Worm (Caenorhabditis elegans) whole organism, L4 larva: Measurements from ENCODE around the gene rps-18.

Experiments
- D1046.2 ChIP-seq: fragments of 200-800 bp; sonication (Bioruptor generic); IDR thresholded peaks from 2 replicates; pipeline ENCODE4 v1.3.6; 2022; ENCODE audit warnings: missing genetic modification characterization, missing compliant biosample characterization
- F10B5.3 ChIP-seq: sonication (generic microtip); optimal IDR thresholded peaks from 2 replicates; lab custom pipeline; 2016; ENCODE audit warnings: mild to moderate bottlenecking, missing genetic modification characterization, missing compliant biosample characterization
- F44E2.7 ChIP-seq: fragments of 200-800 bp; sonication (Bioruptor generic); IDR thresholded peaks from 2 replicates; pipeline ENCODE4 v2.1.2; 2022; ENCODE audit warnings: missing genetic modification characterization, missing compliant biosample characterization
- F49E8.2 ChIP-seq: sonication (generic microtip); optimal IDR thresholded peaks from 2 replicates; lab custom pipeline; 2016; ENCODE audit warnings: missing compliant biosample characterization, mild to moderate bottlenecking, missing genetic modification characterization, borderline replicate concordance
- R02D3.7 ChIP-seq: fragments of 150-350 bp; sonication (generic microtip); optimal IDR thresholded peaks from 3 replicates; lab custom pipeline; 2014; ENCODE audit warnings: missing biosample characterization, missing genetic modification characterization
- T26A8.4 ChIP-seq: fragments of 200-800 bp; sonication (Bioruptor generic); IDR thresholded peaks from 2 replicates; pipeline ENCODE4 v1.3.6; 2022; ENCODE audit warnings: missing genetic modification characterization, missing compliant biosample characterization
- Y105C5A.15 ChIP-seq: fragments of 200-800 bp; sonication (Bioruptor generic); IDR thresholded peaks from 2 replicates; pipeline ENCODE4 v1.3.6; 2022; ENCODE audit warnings: missing genetic modification characterization, missing compliant biosample characterization
- Y48G9A.11 ChIP-seq: fragments of 200-800 bp; sonication (Bioruptor generic); IDR thresholded peaks from 2 replicates; pipeline ENCODE4 v1.3.6; 2022; ENCODE audit warnings: missing genetic modification reagents, missing genetic modification characterization, missing compliant biosample characterization
- aha-1 ChIP-seq: fragments of 150-350 bp; peaks from one replicate; lab custom pipeline; 2014; ENCODE audit warnings: missing biosample characterization, missing genetic modification characterization
- aly-2 ChIP-seq: sonication (generic microtip); optimal IDR thresholded peaks from 2 replicates; lab custom pipeline; 2018; ENCODE audit warnings: missing biosample characterization, missing genetic modification characterization
- ama-1 ChIP-seq: fragments of 150-350 bp; optimal IDR thresholded peaks from 2 replicates; lab custom pipeline; 2014; ENCODE audit warnings: inconsistent platforms, mixed read lengths
- daf-12 ChIP-seq: fragments of 150-350 bp; optimal IDR thresholded peaks from 2 replicates; lab custom pipeline; 2014; ENCODE audit warnings: missing biosample characterization, missing genetic modification reagents, missing genetic modification characterization
- daf-16 ChIP-seq, 3 experiments: sonication (generic microtip); optimal IDR thresholded peaks; 2 replicates each; lab custom pipeline; 2016 to 2017; ENCODE audit warnings: missing genetic modification characterization in 3 of 3, missing genetic modification reagents in 3 of 3, mild to moderate bottlenecking in 2 of 3, missing compliant biosample characterization in 2 of 3, missing biosample characterization in 1 of 3, moderate library complexity in 1 of 3
- daf-19 ChIP-seq: fragments of 200-800 bp; sonication (Bioruptor generic); conservative IDR thresholded peaks from 2 replicates; pipeline ENCODE4 v1.3.6; 2022; ENCODE audit warnings: missing genetic modification characterization, missing compliant biosample characterization
- dmd-6 ChIP-seq: fragments of 200-800 bp; sonication (Bioruptor generic); IDR thresholded peaks from 2 replicates; pipeline ENCODE4 v1.3.6; 2022; ENCODE audit warnings: missing genetic modification reagents, missing genetic modification characterization, missing compliant biosample characterization
- dmd-8 ChIP-seq: fragments of 200-800 bp; sonication (Bioruptor generic); IDR thresholded peaks from 2 replicates; pipeline ENCODE4 v1.3.6; 2022; ENCODE audit warnings: missing genetic modification characterization, missing compliant biosample characterization
- dmd-9 ChIP-seq: fragments of 200-800 bp; sonication (Bioruptor generic); IDR thresholded peaks from 2 replicates; pipeline ENCODE4 v1.3.6; 2022; ENCODE audit warnings: missing genetic modification reagents, missing genetic modification characterization, missing compliant biosample characterization
- dve-1 ChIP-seq: sonication (generic microtip); optimal IDR thresholded peaks from 2 replicates; lab custom pipeline; 2017; ENCODE audit warnings: antibody characterized with exemption, mild to moderate bottlenecking, missing genetic modification characterization, missing compliant biosample characterization; ENCODE audit not compliant: insufficient read depth
- gei-8 ChIP-seq: fragments of 200-800 bp; sonication (Bioruptor generic); optimal IDR thresholded peaks from 2 replicates; lab custom pipeline; 2018; ENCODE audit warnings: mild to moderate bottlenecking, missing genetic modification characterization, missing compliant biosample characterization
- hif-1 ChIP-seq, 2 experiments: sonication (generic microtip); optimal IDR thresholded peaks; 2 replicates each; lab custom pipeline; 2016 to 2017; ENCODE audit warnings: missing compliant biosample characterization in 2 of 2, missing genetic modification characterization in 2 of 2, missing genetic modification reagents in 2 of 2, missing genotype in 2 of 2, mild to moderate bottlenecking in 1 of 2
- hlh-30 ChIP-seq: sonication (generic microtip); optimal IDR thresholded peaks from 2 replicates; lab custom pipeline; 2017; ENCODE audit warnings: antibody characterized with exemption, mild to moderate bottlenecking, missing genetic modification characterization, missing compliant biosample characterization; ENCODE audit not compliant: insufficient read depth
- hmg-1.1 ChIP-seq: fragments of 200-800 bp; sonication (Bioruptor generic); IDR thresholded peaks from 2 replicates; pipeline ENCODE4 v1.3.6; 2022; ENCODE audit warnings: missing genetic modification reagents, missing genetic modification characterization, missing compliant biosample characterization
- lin-13 ChIP-seq: fragments of 150-350 bp; optimal IDR thresholded peaks from 2 replicates; lab custom pipeline; 2014; ENCODE audit warnings: missing biosample characterization, missing genetic modification reagents, missing genetic modification characterization
- lin-29 ChIP-seq: fragments of 200-800 bp; sonication (Bioruptor generic); IDR thresholded peaks from 2 replicates; pipeline ENCODE4 v1.3.6; 2022; ENCODE audit warnings: missing genetic modification reagents, missing genetic modification characterization, missing compliant biosample characterization
- lsy-2 ChIP-seq, 2 experiments: fragments of 150-350 bp in 1 of 2; sonication (generic microtip) in 1 of 2; optimal IDR thresholded peaks; 2 replicates each; lab custom pipeline; 2014 to 2017; ENCODE audit warnings: missing biosample characterization in 2 of 2, missing genetic modification characterization in 2 of 2
- mdl-1 ChIP-seq, 2 experiments: fragments of 150-350 bp in 1 of 2; sonication (generic microtip) in 1 of 2; optimal IDR thresholded peaks; 2 replicates each; lab custom pipeline; 2014 to 2017; ENCODE audit warnings: missing biosample characterization in 2 of 2, missing genetic modification characterization in 2 of 2
- nhr-10 ChIP-seq: fragments of 150-350 bp; optimal IDR thresholded peaks from 2 replicates; lab custom pipeline; 2014; ENCODE audit warnings: missing biosample characterization, missing genetic modification characterization
- nhr-42 ChIP-seq: fragments of 200-800 bp; sonication (Bioruptor generic); IDR thresholded peaks from 2 replicates; pipeline ENCODE4 v1.3.6; 2022; ENCODE audit warnings: missing genetic modification characterization, missing compliant biosample characterization
- php-3 ChIP-seq: fragments of 200-800 bp; sonication (Bioruptor generic); IDR thresholded peaks from 2 replicates; pipeline ENCODE4 v1.3.6; 2022; ENCODE audit warnings: missing genetic modification reagents, missing genetic modification characterization, missing compliant biosample characterization
- rbr-2 ChIP-seq: sonication (generic microtip); optimal IDR thresholded peaks from 2 replicates; lab custom pipeline; 2016; ENCODE audit warnings: missing genotype, missing genetic modification characterization, missing compliant biosample characterization
- set-16 ChIP-seq: fragments of 200-800 bp; sonication (Bioruptor generic); IDR thresholded peaks from 2 replicates; pipeline ENCODE4 v1.3.6; 2022; ENCODE audit warnings: missing genetic modification reagents, missing genetic modification characterization, missing compliant biosample characterization
- snpc-4 ChIP-seq: fragments of 150-350 bp; optimal IDR thresholded peaks from 2 replicates; lab custom pipeline; 2014; ENCODE audit warnings: missing biosample characterization, missing genetic modification characterization
- spr-1 ChIP-seq: sonication (generic microtip); optimal IDR thresholded peaks from 2 replicates; lab custom pipeline; 2016; ENCODE audit warnings: mild to moderate bottlenecking, missing genetic modification characterization, missing compliant biosample characterization
- spr-3 ChIP-seq: fragments of 200-800 bp; sonication (Bioruptor generic); optimal IDR thresholded peaks from 2 replicates; lab custom pipeline; 2018; ENCODE audit warnings: mild to moderate bottlenecking, missing genetic modification characterization, missing compliant biosample characterization
- tra-1 ChIP-seq: fragments of 200-800 bp; sonication (Bioruptor generic); IDR thresholded peaks from 2 replicates; pipeline ENCODE4 v1.3.6; 2022; ENCODE audit warnings: missing genetic modification reagents, missing genetic modification characterization, missing compliant biosample characterization
- unc-62 ChIP-seq, 3 experiments: fragments of 150-350 bp in 1 of 3; sonication (generic microtip); optimal IDR thresholded peaks in 2 of 3; peaks in 1 of 3; 1 replicate in 1 of 3; 2 replicates in 2 of 3; lab custom pipeline; 2014 to 2017; ENCODE audit warnings: missing biosample characterization in 3 of 3, missing genetic modification characterization in 3 of 3, missing genetic modification reagents in 3 of 3, missing genotype in 1 of 3
- zip-11 ChIP-seq: fragments of 200-800 bp; sonication (Bioruptor generic); IDR thresholded peaks from 2 replicates; pipeline ENCODE4 v1.3.6; 2022; ENCODE audit warnings: missing genetic modification characterization, missing compliant biosample characterization
- zip-2 ChIP-seq: fragments of 150-350 bp; optimal IDR thresholded peaks from 2 replicates; lab custom pipeline; 2014; ENCODE audit warnings: missing biosample characterization, missing genetic modification characterization
- ztf-11 ChIP-seq: fragments of 150-350 bp; optimal IDR thresholded peaks from 2 replicates; lab custom pipeline; 2014; ENCODE audit warnings: missing biosample characterization, missing genetic modification characterization
- ztf-7 ChIP-seq: fragments of 150-350 bp; optimal IDR thresholded peaks from 2 replicates; lab custom pipeline; 2014; ENCODE audit warnings: missing biosample characterization, missing genetic modification characterization

rps-18 gene

DNA sequence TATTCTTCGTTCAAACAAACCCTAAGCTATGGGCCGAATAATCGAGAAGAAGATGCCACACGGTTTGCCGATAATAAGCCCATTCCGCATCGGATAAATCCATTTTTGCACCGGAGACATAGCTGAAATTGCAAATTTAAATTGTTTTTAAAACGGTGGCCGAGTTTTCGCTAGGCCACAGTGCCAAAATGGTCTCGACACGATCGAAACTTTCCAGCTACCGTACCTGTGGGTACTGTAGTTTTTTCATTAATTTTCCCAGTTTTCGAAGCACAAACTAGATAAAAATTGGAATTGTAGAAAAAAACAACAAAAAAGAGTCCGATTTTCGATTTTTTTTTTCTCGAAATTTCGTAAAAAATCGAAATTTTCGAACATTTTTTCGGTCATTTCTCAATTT lies 2.7 kb downstream of the rps-18 start:
- TF ChIP-seq hmg-1.1 (GFP tag; lab: Robert Waterston, UW): no peak
- TF ChIP-seq ama-1 (lab: Kevin White, UChicago): no peak
- TF ChIP-seq gei-8 (GFP tag; lab: Kevin White, UChicago): no peak
- no peak for TF ChIP-seq lin-13
- TF ChIP-seq hlh-30: no peak
- TF ChIP-seq F10B5.3 (tag; lab: Kevin White, UChicago): no peak
- no peak for TF ChIP-seq daf-16 (GFP tag; optimal IDR thresholded peaks at IDR 0.05; lab: Kevin White, UChicago)
- TF ChIP-seq daf-16 (tag; optimal IDR thresholded peaks at IDR 0.05; lab: Kevin White, UChicago): no peak
- peak in 1 of 2 experiments; percentile 72 for TF ChIP-seq unc-62 (GFP tag; optimal IDR thresholded peaks at IDR 0.05 in 1 of 2; lab: Kevin White, UChicago)
- no peak for TF ChIP-seq unc-62 (tag; optimal IDR thresholded peaks at IDR 0.05; lab: Kevin White, UChicago)
- TF ChIP-seq D1046.2: no peak

DNA sequence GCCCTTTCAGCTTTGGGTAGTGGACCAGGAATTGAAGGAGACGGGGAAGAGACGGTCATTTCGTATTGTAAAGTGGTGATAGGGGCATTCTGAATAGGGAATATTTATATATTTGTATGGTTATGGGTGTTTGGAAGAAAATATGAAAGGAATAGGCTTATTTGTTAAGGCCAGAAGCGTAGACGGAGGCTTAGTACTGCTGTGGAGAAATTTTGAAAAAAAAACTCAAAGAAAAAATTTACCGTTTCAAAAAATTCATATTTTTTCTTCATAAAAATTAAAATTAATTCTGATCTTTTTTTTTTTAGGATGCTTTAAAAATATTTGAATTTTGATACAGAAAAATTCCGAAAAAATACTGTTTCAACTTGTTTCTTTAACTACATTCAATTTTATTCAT lies 3.5 kb downstream of the rps-18 start, which contains the start of gene hhat-2:
Gene hhat-2 (minus strand): TSS at position 101 of the 400 bp plus-strand sequence.
- TF ChIP-seq Y105C5A.15 (GFP tag; lab: Robert Waterston, UW) (no peak), zip-11 (no peak), daf-12 (tag; lab: Kevin White, UChicago) (no peak), R02D3.7 (no peak), nhr-42 (GFP tag; lab: Robert Waterston, UW) (no peak), Y48G9A.11 (GFP tag; lab: Robert Waterston, UW) (no peak), T26A8.4 (GFP tag; lab: Robert Waterston, UW) (no peak), gei-8 (GFP tag; lab: Kevin White, UChicago) (no peak)

DNA sequence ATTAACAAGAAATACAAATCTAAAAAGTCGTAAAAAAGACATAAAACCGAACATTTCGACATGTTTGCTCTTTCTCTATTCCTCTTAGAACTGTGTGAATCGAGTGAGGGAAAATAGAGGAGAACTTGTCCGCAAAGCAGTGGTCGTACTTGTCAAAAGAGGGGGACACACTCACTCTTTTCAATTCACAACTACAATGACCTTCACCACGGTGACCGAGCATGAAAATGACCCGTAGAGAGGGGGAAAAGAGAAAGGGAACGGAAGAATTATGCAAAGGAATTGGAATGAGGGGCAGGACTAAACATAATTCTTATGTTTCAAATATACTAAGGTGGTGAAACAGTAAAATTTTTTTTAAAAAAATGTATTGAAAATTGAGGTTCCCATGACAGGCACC lies 8.1 kb downstream of the rps-18 start:
- TF ChIP-seq dmd-6 (GFP tag; lab: Robert Waterston, UW): no peak
- 0 out of 2 replicates have a peak, but pooled peaks have one; percentile 17 for TF ChIP-seq php-3 (GFP tag; lab: Robert Waterston, UW)
- TF ChIP-seq dve-1 (tag; lab: Kevin White, UChicago): peak; percentile 29
- no peak for TF ChIP-seq spr-1
- no peak for TF ChIP-seq daf-16 (GFP tag; optimal IDR thresholded peaks at IDR 0.05; lab: Kevin White, UChicago)
- TF ChIP-seq daf-16 (tag; optimal IDR thresholded peaks at IDR 0.05; lab: Kevin White, UChicago): peak; percentile 28
- no peak for TF ChIP-seq dmd-8 (GFP tag; lab: Robert Waterston, UW)
- no peak for TF ChIP-seq F44E2.7 (GFP tag; lab: Robert Waterston, UW)

- TF ChIP-seq hlh-30 (peak; percentile 10), hmg-1.1 (GFP tag; lab: Robert Waterston, UW) (peak; percentile 65), lsy-2 (tag; optimal IDR thresholded peaks at IDR 0.05; lab: Kevin White, UChicago) (peak in 1 of 2 experiments; percentile 47), aly-2 (tag; lab: Kevin White, UChicago) (no peak), daf-16 (GFP tag; optimal IDR thresholded peaks at IDR 0.05; lab: Kevin White, UChicago) (no peak), daf-16 (tag; optimal IDR thresholded peaks at IDR 0.05; lab: Kevin White, UChicago) (peak; percentile 28), aha-1 (tag; lab: Kevin White, UChicago) (peak; percentile 83), ztf-11 (tag; lab: Kevin White, UChicago) (no peak)
Measured at ce11 chrIV:14836885-14837284, 11.4 kb downstream of the rps-18 start, which contains the start of gene Y57G11C.22. Gene Y57G11C.22, plus strand, starts transcription at chrIV:14837211.

DNA sequence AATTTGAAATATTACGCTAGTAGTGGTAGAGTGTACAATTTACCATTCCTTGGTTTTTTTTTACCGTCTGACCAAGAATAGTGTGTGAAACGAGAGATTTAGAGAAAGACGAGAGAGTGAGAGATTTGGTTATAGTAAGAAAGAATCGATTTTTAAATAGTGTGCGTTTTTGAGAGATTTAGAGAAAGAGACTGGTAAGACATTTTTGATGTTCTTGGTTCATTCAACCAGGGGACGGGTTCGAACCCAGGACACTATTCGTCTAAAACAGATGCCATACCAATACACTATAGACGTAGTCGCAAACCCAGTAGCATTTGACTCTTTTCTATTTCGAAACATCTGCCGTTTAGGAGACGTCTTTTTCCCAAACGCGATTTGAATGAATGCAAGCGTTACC lies 12.6 kb downstream of the rps-18 start:
- TF ChIP-seq aly-2 (tag; lab: Kevin White, UChicago) (no peak), lin-29 (GFP tag; lab: Robert Waterston, UW) (peak; percentile 68), zip-2 (tag; lab: Kevin White, UChicago) (peak; percentile 53), unc-62 (GFP tag; optimal IDR thresholded peaks at IDR 0.05 in 1 of 2; lab: Kevin White, UChicago) (no peak), unc-62 (tag; optimal IDR thresholded peaks at IDR 0.05; lab: Kevin White, UChicago) (no peak), dmd-6 (GFP tag; lab: Robert Waterston, UW) (no peak; the same call in 1 of the 2 replicates), set-16 (GFP tag; lab: Robert Waterston, UW) (no peak), snpc-4 (tag; lab: Kevin White, UChicago) (no peak), dmd-9 (no peak), mdl-1 (tag; optimal IDR thresholded peaks at IDR 0.05; lab: Kevin White, UChicago) (no peak), ztf-7 (tag; lab: Kevin White, UChicago) (peak; percentile 93), F49E8.2 (tag; lab: Kevin White, UChicago) (peak; percentile 79), nhr-10 (no peak), gei-8 (GFP tag; lab: Kevin White, UChicago) (no peak), Y48G9A.11 (GFP tag; lab: Robert Waterston, UW) (no peak), daf-16 (GFP tag; optimal IDR thresholded peaks at IDR 0.05; lab: Kevin White, UChicago) (peak; percentile 64 to 82), daf-16 (tag; optimal IDR thresholded peaks at IDR 0.05; lab: Kevin White, UChicago) (peak; percentile 52), nhr-42 (GFP tag; lab: Robert Waterston, UW) (no peak), daf-12 (tag; lab: Kevin White, UChicago) (no peak), spr-3 (GFP tag; lab: Kevin White, UChicago) (no peak), D1046.2 (no peak), tra-1 (no peak), daf-19 (GFP tag; lab: Robert Waterston, UW) (peak; percentile 90), hif-1 (tag; optimal IDR thresholded peaks at IDR 0.05; lab: Kevin White, UChicago) (peak; percentile 32 to 51), rbr-2 (peak; percentile 85)
